Worm (Caenorhabditis elegans) whole organism, L1 larva: ENCODE results near the gene Y75B8A.25.

Source experiments
- F16B12.6 ChIP-seq: fragments of 150-350 bp; optimal IDR thresholded peaks from 2 replicates; lab custom pipeline; 2014; ENCODE audit warnings: missing biosample characterization, missing genetic modification characterization
- alr-1 ChIP-seq: fragments of 200-800 bp; sonication (Bioruptor generic); optimal IDR thresholded peaks from 2 replicates; lab custom pipeline; 2018; ENCODE audit warnings: borderline replicate concordance, mild to moderate bottlenecking, missing genetic modification characterization, missing compliant biosample characterization
- ceh-90 ChIP-seq: sonication (generic microtip); optimal IDR thresholded peaks from 2 replicates; lab custom pipeline; 2016; ENCODE audit warnings: missing genetic modification characterization, missing compliant biosample characterization
- efl-1 ChIP-seq, 4 experiments: fragments of 150-350 bp; optimal IDR thresholded peaks in 3 of 4; peaks in 1 of 4; 1 replicate in 1 of 4; 2 replicates in 3 of 4; lab custom pipeline; 2014; ENCODE audit warnings: missing biosample characterization in 2 of 4, missing genetic modification characterization in 2 of 4, missing genetic modification reagents in 2 of 4
- egl-13 ChIP-seq: sonication (generic microtip); optimal IDR thresholded peaks from 2 replicates; lab custom pipeline; 2016; ENCODE audit warnings: missing genotype, missing genetic modification reagents, missing genetic modification characterization, missing compliant biosample characterization
- ets-5 ChIP-seq: fragments of 200-800 bp; sonication (Bioruptor generic); IDR thresholded peaks from 2 replicates; pipeline ENCODE4 v1.3.6; 2022; ENCODE audit warnings: missing genetic modification characterization, missing compliant biosample characterization
- fkh-10 ChIP-seq: sonication (generic microtip); optimal IDR thresholded peaks from 2 replicates; lab custom pipeline; 2017; ENCODE audit warnings: missing biosample characterization, missing genetic modification reagents, missing genetic modification characterization
- lin-13 ChIP-seq: fragments of 150-350 bp; optimal IDR thresholded peaks from 2 replicates; lab custom pipeline; 2014; ENCODE audit warnings: missing biosample characterization, missing genetic modification reagents, missing genetic modification characterization
- lsy-2 ChIP-seq, 2 experiments: fragments of 150-350 bp; optimal IDR thresholded peaks; 2 replicates each; lab custom pipeline; 2014; ENCODE audit warnings: missing biosample characterization in 2 of 2, missing genetic modification characterization in 2 of 2
- mab-9 ChIP-seq: fragments of 200-800 bp; sonication (Bioruptor generic); IDR thresholded peaks from 2 replicates; pipeline ENCODE4 v1.3.6; 2022; ENCODE audit warnings: missing genetic modification reagents, missing genetic modification characterization, missing compliant biosample characterization
- nhr-28 ChIP-seq: fragments of 150-350 bp; optimal IDR thresholded peaks from 2 replicates; lab custom pipeline; 2014; ENCODE audit warnings: missing biosample characterization, missing genetic modification characterization
- nhr-76 ChIP-seq: sonication (generic microtip); optimal IDR thresholded peaks from 2 replicates; lab custom pipeline; 2017; ENCODE audit warnings: missing biosample characterization, missing genetic modification characterization
- nhr-84 ChIP-seq: sonication (generic microtip); optimal IDR thresholded peaks from 2 replicates; lab custom pipeline; 2017; ENCODE audit warnings: missing biosample characterization, missing genetic modification characterization
- pag-3 ChIP-seq: sonication (generic microtip); optimal IDR thresholded peaks from 2 replicates; lab custom pipeline; 2017; ENCODE audit warnings: missing genetic modification characterization, mild to moderate bottlenecking, missing compliant biosample characterization, antibody characterized with exemption, borderline replicate concordance; ENCODE audit not compliant: insufficient read depth
- skn-1 ChIP-seq: fragments of 150-350 bp; optimal IDR thresholded peaks from 2 replicates; lab custom pipeline; 2014; ENCODE audit warnings: missing biosample characterization, missing genetic modification characterization
- unc-130 ChIP-seq: fragments of 150-350 bp; optimal IDR thresholded peaks from 2 replicates; lab custom pipeline; 2017; ENCODE audit warnings: missing biosample characterization, missing genetic modification characterization, inconsistent platforms
- unc-62 ChIP-seq: fragments of 150-350 bp; optimal IDR thresholded peaks from 2 replicates; lab custom pipeline; 2014; ENCODE audit warnings: missing biosample characterization, missing genetic modification reagents, missing genetic modification characterization
- xbp-1 ChIP-seq: sonication (generic microtip); optimal IDR thresholded peaks from 2 replicates; lab custom pipeline; 2016; ENCODE audit warnings: missing genetic modification characterization, missing compliant biosample characterization
- zip-4 ChIP-seq: fragments of 200-800 bp; sonication (Bioruptor generic); optimal IDR thresholded peaks from 2 replicates; lab custom pipeline; 2018; ENCODE audit warnings: mild to moderate bottlenecking, missing genetic modification characterization, moderate library complexity, missing compliant biosample characterization

Y75B8A.25 gene

ce11 chrIII:12331300-12331699 is 57.5 kb downstream of the Y75B8A.25 start:
- TF ChIP-seq ceh-90 (tag; lab: Kevin White, UChicago) (no peak), unc-62 (GFP tag; lab: Kevin White, UChicago) (no peak), F16B12.6 (tag; lab: Kevin White, UChicago) (no peak), nhr-28 (no peak), ets-5 (GFP tag; lab: Robert Waterston, UW) (no peak), nhr-84 (tag; lab: Kevin White, UChicago) (no peak), lsy-2 (tag; optimal IDR thresholded peaks at IDR 0.05; lab: Kevin White, UChicago) (no peak), efl-1 (optimal IDR thresholded peaks at IDR 0.05; lab: Kevin White, UChicago) (no peak), efl-1 (GFP tag; optimal IDR thresholded peaks at IDR 0.05 in 1 of 2; lab: Kevin White, UChicago) (no peak), nhr-76 (tag; lab: Kevin White, UChicago) (no peak), mab-9 (GFP tag; lab: Robert Waterston, UW) (no peak), skn-1 (no peak), fkh-10 (GFP tag; lab: Kevin White, UChicago) (no peak), alr-1 (no peak), xbp-1 (tag; lab: Kevin White, UChicago) (no peak), pag-3 (tag; lab: Kevin White, UChicago) (no peak), zip-4 (GFP tag; lab: Kevin White, UChicago) (no peak), unc-130 (tag; lab: Kevin White, UChicago) (no peak), egl-13 (tag; lab: Kevin White, UChicago) (no peak), lin-13 (GFP tag; lab: Kevin White, UChicago) (no peak)
